Fruit fly (Drosophila melanogaster) whole organism, embryonic: ENCODE data around the gene Usp5.

Experiments
- Abd-B ChIP-seq: fragments of 200-800 bp; sonication (Bioruptor generic); optimal IDR thresholded peaks from 2 replicates; lab custom pipeline; 2018; ENCODE audit warnings: missing biosample characterization, mild to moderate bottlenecking, missing genetic modification characterization, moderate library complexity
- CG10209 ChIP-seq: fragments of 200-800 bp; sonication (Bioruptor generic); optimal IDR thresholded peaks from 3 replicates; lab custom pipeline; 2017; ENCODE audit warnings: missing biosample characterization, mild to moderate bottlenecking, missing genetic modification characterization, missing genetic modification reagents
- CG10366 ChIP-seq: fragments of 200-800 bp; sonication (Bioruptor generic); IDR thresholded peaks from 2 replicates; pipeline ENCODE4 v1.3.6; 2022; ENCODE audit warnings: missing biosample characterization, missing genetic modification characterization
- CG11560 ChIP-seq: fragments of 200-800 bp; sonication (Bioruptor generic); IDR thresholded peaks from 3 replicates; pipeline ENCODE4 v1.3.6; 2022; ENCODE audit warnings: missing biosample characterization, missing genetic modification characterization
- CG12236 ChIP-seq: fragments of 200-800 bp; sonication (Bioruptor generic); optimal IDR thresholded peaks from 2 replicates; lab custom pipeline; 2016; ENCODE audit warnings: missing biosample characterization, missing genetic modification characterization
- CG18011 ChIP-seq: fragments of 200-800 bp; sonication (Bioruptor generic); optimal IDR thresholded peaks from 2 replicates; lab custom pipeline; 2017; ENCODE audit warnings: missing biosample characterization, missing genetic modification characterization, mild to moderate bottlenecking, moderate library complexity, missing genotype
- CG2120 ChIP-seq: fragments of 200-800 bp; sonication (Bioruptor generic); optimal IDR thresholded peaks from 3 replicates; lab custom pipeline; 2016; ENCODE audit warnings: missing biosample characterization, missing genetic modification characterization
- CG2202 ChIP-seq: fragments of 200-800 bp; sonication (Bioruptor generic); optimal IDR thresholded peaks from 2 replicates; lab custom pipeline; 2018; ENCODE audit warnings: missing biosample characterization, mild to moderate bottlenecking, missing genetic modification characterization
- CG30020 ChIP-seq: fragments of 200-800 bp; optimal IDR thresholded peaks from 2 replicates; lab custom pipeline; 2019; ENCODE audit warnings: missing biosample characterization, mild to moderate bottlenecking, missing genetic modification characterization, moderate library complexity
- CG34224 ChIP-seq: fragments of 200-800 bp; sonication (Bioruptor generic); IDR thresholded peaks from 3 replicates; pipeline ENCODE4 v1.3.6; 2022; ENCODE audit warnings: missing biosample characterization, missing genetic modification characterization; ENCODE audit not compliant: partially characterized antibody
- CG3838 ChIP-seq: fragments of 200-800 bp; sonication (Bioruptor generic); optimal IDR thresholded peaks from 3 replicates; lab custom pipeline; 2016; ENCODE audit warnings: missing biosample characterization, missing genetic modification characterization
- CG4820 ChIP-seq: fragments of 200-800 bp; sonication (Bioruptor generic); optimal IDR thresholded peaks from 3 replicates; lab custom pipeline; 2016; ENCODE audit warnings: missing biosample characterization, missing genetic modification characterization
- CG8765 ChIP-seq: fragments of 200-800 bp; sonication (Bioruptor generic); IDR thresholded peaks from 2 replicates; pipeline ENCODE4 v1.3.6; 2022; ENCODE audit warnings: missing biosample characterization, missing genetic modification characterization
- CG9215 ChIP-seq: fragments of 200-800 bp; sonication (Bioruptor generic); IDR thresholded peaks from 2 replicates; pipeline ENCODE4 v1.3.6; 2022; ENCODE audit warnings: missing biosample characterization, missing genetic modification characterization
- CG9932 ChIP-seq: fragments of 200-800 bp; sonication (Bioruptor generic); IDR thresholded peaks from 2 replicates; pipeline ENCODE4 v1.3.6; 2022; ENCODE audit warnings: missing biosample characterization, missing genetic modification characterization
- Chrac-16 ChIP-seq: fragments of 200-800 bp; sonication (Bioruptor generic); optimal IDR thresholded peaks from 3 replicates; lab custom pipeline; 2016; ENCODE audit warnings: missing biosample characterization, missing genetic modification characterization
- Dek ChIP-seq: fragments of 200-800 bp; sonication (Bioruptor generic); optimal IDR thresholded peaks from 3 replicates; lab custom pipeline; 2019; ENCODE audit warnings: missing biosample characterization, mild to moderate bottlenecking, missing genetic modification characterization, moderate library complexity
- E2f2 ChIP-seq: fragments of 200-800 bp; sonication (Bioruptor generic); IDR thresholded peaks from 2 replicates; pipeline ENCODE4 v1.3.6; 2022; ENCODE audit warnings: missing biosample characterization, missing genetic modification characterization
- Gug ChIP-seq: fragments of 200-800 bp; sonication (Bioruptor generic); IDR thresholded peaks from 4 replicates; pipeline ENCODE4 v1.3.6; 2022; ENCODE audit warnings: missing biosample characterization, missing genetic modification characterization
- H2.0 ChIP-seq: fragments of 200-800 bp; sonication (Bioruptor generic); IDR thresholded peaks from 2 replicates; pipeline ENCODE4 v1.3.6; 2022; ENCODE audit warnings: missing biosample characterization, missing genetic modification characterization
- HmgD ChIP-seq: fragments of 200-800 bp; sonication (Bioruptor generic); optimal IDR thresholded peaks from 3 replicates; lab custom pipeline; 2016; ENCODE audit warnings: missing biosample characterization, missing genetic modification characterization
- Hr51 ChIP-seq, 2 experiments: fragments of 200-800 bp; sonication (Bioruptor generic); optimal IDR thresholded peaks; 2 replicates in 1 of 2; 3 replicates in 1 of 2; lab custom pipeline; 2016 to 2018; ENCODE audit warnings: missing biosample characterization in 2 of 2, missing genetic modification characterization in 2 of 2, mild to moderate bottlenecking in 1 of 2, moderate library complexity in 1 of 2
- Hr78 ChIP-seq, 2 experiments: fragments of 200-800 bp in 1 of 2; fragments of >200 bp in 1 of 2; sonication (Bioruptor generic) in 1 of 2; optimal IDR thresholded peaks; 2 replicates each; lab custom pipeline; 2017 to 2019; ENCODE audit warnings: missing biosample characterization in 2 of 2, missing genetic modification characterization in 2 of 2, mild to moderate bottlenecking in 1 of 2, moderate library complexity in 1 of 2
- Oli ChIP-seq: fragments of 200-800 bp; sonication (Bioruptor generic); optimal IDR thresholded peaks from 2 replicates; lab custom pipeline; 2018; ENCODE audit warnings: missing biosample characterization, mild to moderate bottlenecking, missing genetic modification characterization, moderate library complexity
- Ptx1 ChIP-seq: fragments of 200-800 bp; sonication (Bioruptor generic); IDR thresholded peaks from 2 replicates; pipeline ENCODE4 v1.3.6; 2022; ENCODE audit warnings: missing biosample characterization, missing genetic modification characterization
- Sin3A ChIP-seq: fragments of >200 bp; optimal IDR thresholded peaks from 2 replicates; lab custom pipeline; 2018
- Taf1 ChIP-seq: fragments of 200-800 bp; sonication (Bioruptor generic); IDR thresholded peaks from 2 replicates; pipeline ENCODE4 v1.3.6; 2022; ENCODE audit warnings: missing biosample characterization, missing genetic modification characterization
- Xrp1 ChIP-seq: fragments of 200-800 bp; sonication (Bioruptor generic); IDR thresholded peaks from 2 replicates; pipeline ENCODE4 v1.3.6; 2022; ENCODE audit warnings: missing biosample characterization, missing genetic modification characterization
- al ChIP-seq: fragments of 200-800 bp; sonication (Bioruptor generic); IDR thresholded peaks from 2 replicates; pipeline ENCODE4 v1.3.6; 2022; ENCODE audit warnings: missing biosample characterization, missing genetic modification characterization
- ase ChIP-seq: fragments of 200-800 bp; sonication (Bioruptor generic); IDR thresholded peaks from 3 replicates; pipeline ENCODE4 v1.3.6; 2022; ENCODE audit warnings: missing biosample characterization, missing genetic modification characterization
- disco-r ChIP-seq: fragments of 200-800 bp; sonication (Bioruptor generic); optimal IDR thresholded peaks from 2 replicates; lab custom pipeline; 2016; ENCODE audit warnings: missing biosample characterization, missing genetic modification characterization
- dpn ChIP-seq, 2 experiments: fragments of 200-800 bp; sonication (Bioruptor generic); optimal IDR thresholded peaks; 3 replicates each; lab custom pipeline; 2016; ENCODE audit warnings: missing biosample characterization in 2 of 2, missing genetic modification characterization in 2 of 2
- gcm2 ChIP-seq: fragments of 200-800 bp; sonication (Bioruptor generic); optimal IDR thresholded peaks from 2 replicates; lab custom pipeline; 2016; ENCODE audit warnings: missing biosample characterization, missing genetic modification characterization
- gfzf ChIP-seq: fragments of 200-800 bp; sonication (Bioruptor generic); optimal IDR thresholded peaks from 2 replicates; lab custom pipeline; 2016; ENCODE audit warnings: missing biosample characterization, mild to moderate bottlenecking, missing genetic modification characterization, moderate library complexity
- gsb ChIP-seq: fragments of 200-800 bp; sonication (Bioruptor generic); IDR thresholded peaks from 2 replicates; pipeline ENCODE4 v1.3.6; 2022; ENCODE audit warnings: missing biosample characterization, missing genetic modification characterization
- inv ChIP-seq: fragments of 200-800 bp; sonication (Bioruptor generic); IDR thresholded peaks from 2 replicates; pipeline ENCODE4 v1.3.6; 2022; ENCODE audit warnings: missing biosample characterization, missing genetic modification characterization; ENCODE audit not compliant: partially characterized antibody
- kay ChIP-seq: fragments of 200-800 bp; sonication (Bioruptor generic); optimal IDR thresholded peaks from 2 replicates; lab custom pipeline; 2016; ENCODE audit warnings: missing biosample characterization, missing genetic modification characterization
- lilli ChIP-seq: fragments of 200-800 bp; sonication (Bioruptor generic); optimal IDR thresholded peaks from 3 replicates; lab custom pipeline; 2016; ENCODE audit warnings: missing biosample characterization, missing genetic modification characterization
- mld ChIP-seq: fragments of 200-800 bp; sonication (Bioruptor generic); IDR thresholded peaks from 3 replicates; pipeline ENCODE4 v1.3.6; 2022; ENCODE audit warnings: missing biosample characterization, missing genetic modification characterization; ENCODE audit not compliant: partially characterized antibody
- oc ChIP-seq: fragments of 200-800 bp; sonication (Bioruptor generic); optimal IDR thresholded peaks from 2 replicates; lab custom pipeline; 2018; ENCODE audit warnings: missing biosample characterization, mild to moderate bottlenecking, missing genetic modification characterization, moderate library complexity
- pros ChIP-seq: fragments of 200-800 bp; sonication (Bioruptor generic); optimal IDR thresholded peaks from 3 replicates; lab custom pipeline; 2019; ENCODE audit warnings: missing biosample characterization, mild to moderate bottlenecking, missing genetic modification characterization, moderate library complexity
- salm ChIP-seq: fragments of 200-800 bp; sonication (Bioruptor generic); optimal IDR thresholded peaks from 2 replicates; lab custom pipeline; 2018; ENCODE audit warnings: missing biosample characterization, mild to moderate bottlenecking, missing genetic modification characterization
- sd ChIP-seq: fragments of 200-800 bp; sonication (Bioruptor generic); optimal IDR thresholded peaks from 3 replicates; lab custom pipeline; 2018; ENCODE audit warnings: missing biosample characterization, mild to moderate bottlenecking, missing genetic modification characterization, moderate library complexity
- sima ChIP-seq: fragments of 200-800 bp; sonication (Bioruptor generic); optimal IDR thresholded peaks from 2 replicates; lab custom pipeline; 2016; ENCODE audit warnings: missing biosample characterization, missing genetic modification characterization
- tap ChIP-seq: fragments of 200-800 bp; optimal IDR thresholded peaks from 3 replicates; lab custom pipeline; 2019; ENCODE audit warnings: missing biosample characterization, mild to moderate bottlenecking, missing genetic modification characterization, moderate library complexity
- tin ChIP-seq: fragments of 200-800 bp; sonication (Bioruptor generic); optimal IDR thresholded peaks from 3 replicates; lab custom pipeline; 2016; ENCODE audit warnings: missing biosample characterization, missing genetic modification characterization
- tx ChIP-seq: fragments of 200-800 bp; sonication (Bioruptor generic); optimal IDR thresholded peaks from 2 replicates; lab custom pipeline; 2016; ENCODE audit warnings: missing biosample characterization, missing genetic modification characterization
- unc-4 ChIP-seq: fragments of 200-800 bp; sonication (Bioruptor generic); IDR thresholded peaks from 2 replicates; pipeline ENCODE4 v1.3.6; 2022; ENCODE audit warnings: missing biosample characterization, missing genetic modification characterization; ENCODE audit not compliant: partially characterized antibody
- wor ChIP-seq: fragments of 200-800 bp; sonication (Bioruptor generic); IDR thresholded peaks from 2 replicates; pipeline ENCODE4 v1.3.6; 2022; ENCODE audit warnings: missing biosample characterization, missing genetic modification characterization
- zfh1 ChIP-seq: fragments of 200-800 bp; sonication (Bioruptor generic); IDR thresholded peaks from 3 replicates; pipeline ENCODE4 v1.3.6; 2022; ENCODE audit warnings: missing biosample characterization, missing genetic modification characterization

The Usp5 gene

DNA sequence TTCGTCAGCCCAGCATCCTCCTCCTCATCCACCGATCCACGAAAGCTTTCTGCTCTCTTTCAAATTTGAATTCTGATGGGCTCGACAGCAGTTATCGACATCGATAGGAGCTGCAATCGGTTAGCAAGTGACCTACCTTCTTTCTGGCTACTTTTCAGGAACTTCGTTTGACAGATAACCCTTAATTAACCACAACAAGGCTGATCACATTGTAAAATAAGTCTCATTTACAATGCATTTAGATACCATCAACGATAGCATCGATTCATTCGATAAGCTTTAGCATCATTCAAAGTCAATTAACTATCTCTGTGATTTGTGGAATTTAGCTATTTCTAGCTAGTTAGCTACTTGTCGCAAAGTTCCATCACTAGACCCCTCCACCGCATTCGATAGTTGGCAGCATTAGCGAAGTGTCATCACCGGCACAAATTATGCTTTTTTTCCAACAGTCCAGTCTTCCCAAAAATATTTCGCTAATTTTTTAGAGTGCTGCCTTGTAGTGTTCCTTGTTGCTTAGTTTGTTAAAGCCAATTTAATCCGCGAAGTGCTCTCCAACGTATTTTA, 30.5 kb upstream of the Usp5 start, which contains the start of the genes MnM and Girdin (continued):
- TF ChIP-seq al (GFP tag; lab: Robert Waterston, UW) = peak; percentile 44; the same call in 1 of the 2 replicates
- peak; percentile 1 for TF ChIP-seq CG12236
- TF ChIP-seq CG3838 (GFP tag; lab: Kevin White, UChicago) = no peak
- TF ChIP-seq Xrp1 (GFP tag; lab: Robert Waterston, UW) = peak; percentile 41; the same call in 1 of the 2 replicates
- peak; percentile 34 for TF ChIP-seq gfzf (GFP tag; lab: Kevin White, UChicago)
- peak; percentile 56 for TF ChIP-seq CG10209 (GFP tag; lab: Kevin White, UChicago)
- peak; percentile 74 for TF ChIP-seq tx (GFP tag; lab: Kevin White, UChicago)
- peak; percentile 44 for TF ChIP-seq kay (GFP tag; lab: Kevin White, UChicago)
- TF ChIP-seq E2f2 (GFP tag; lab: Robert Waterston, UW) = peak; percentile 84
- no peak for TF ChIP-seq Hr78 (GFP tag; optimal IDR thresholded peaks at IDR 0.05; lab: Kevin White, UChicago)
- peak; percentile 56; the same call in 2 of the 4 replicates for TF ChIP-seq Gug (GFP tag; lab: Robert Waterston, UW)
- TF ChIP-seq CG9215 (GFP tag; lab: Robert Waterston, UW) = peak; percentile 67
- TF ChIP-seq lilli (GFP tag; lab: Kevin White, UChicago) = peak; percentile 87
- TF ChIP-seq tin (GFP tag; lab: Kevin White, UChicago) = peak; percentile 69
- no peak for TF ChIP-seq gcm2 (GFP tag; lab: Kevin White, UChicago)
- no peak for TF ChIP-seq ase (GFP tag; lab: Robert Waterston, UW)
- peak; percentile 55 for TF ChIP-seq CG10366 (GFP tag; lab: Robert Waterston, UW)
- peak; percentile 75 for TF ChIP-seq Abd-B (GFP tag; lab: Kevin White, UChicago)
- peak; percentile 95 for TF ChIP-seq HmgD
- no peak for TF ChIP-seq gsb (GFP tag; lab: Robert Waterston, UW)
- TF ChIP-seq H2.0 (GFP tag; lab: Robert Waterston, UW) = 0 out of 2 replicates have a peak, but pooled peaks have one; percentile 8
- peak; percentile 53; the same call in 1 of the 3 replicates for TF ChIP-seq CG11560 (tag; lab: Robert Waterston, UW)
- peak; percentile 87 for TF ChIP-seq inv (GFP tag; lab: Robert Waterston, UW)
- TF ChIP-seq CG34224 = peak; percentile 74; the same call in 2 of the 3 replicates
- no peak for TF ChIP-seq Taf1 (GFP tag; lab: Robert Waterston, UW)
- peak; percentile 24; the same call in 1 of the 2 replicates for TF ChIP-seq wor
- peak; percentile 60; the same call in 1 of the 3 replicates for TF ChIP-seq mld (GFP tag; lab: Robert Waterston, UW)
- TF ChIP-seq CG9932 (GFP tag; lab: Robert Waterston, UW) = peak; percentile 88
- peak; percentile 61 for TF ChIP-seq Chrac-16 (GFP tag; lab: Kevin White, UChicago)
- peak; percentile 27 for TF ChIP-seq Oli (tag; lab: Kevin White, UChicago)
- peak; percentile 87 for TF ChIP-seq unc-4 (GFP tag; lab: Robert Waterston, UW)
- TF ChIP-seq salm = no peak
- TF ChIP-seq sima = no peak
- TF ChIP-seq dpn (GFP tag; optimal IDR thresholded peaks at IDR 0.05; lab: Kevin White, UChicago) = peak; percentile 77 to 83
- TF ChIP-seq zfh1 (GFP tag; lab: Robert Waterston, UW) = peak; percentile 16; the same call in 1 of the 3 replicates
- TF ChIP-seq tap (tag; lab: Kevin White, UChicago) = no peak
- no peak for TF ChIP-seq CG8765 (GFP tag; lab: Robert Waterston, UW)
- peak; percentile 45 for TF ChIP-seq CG4820 (GFP tag; lab: Kevin White, UChicago)
- peak; percentile 91 for TF ChIP-seq sd (tag; lab: Kevin White, UChicago)
- TF ChIP-seq oc = no peak
- no peak for TF ChIP-seq CG2202 (tag; lab: Kevin White, UChicago)
- peak; percentile 99 for TF ChIP-seq Sin3A (lab: Kevin White, UChicago)
- no peak for TF ChIP-seq Ptx1
- peak; percentile 29 for TF ChIP-seq Dek (tag; lab: Kevin White, UChicago)
- TF ChIP-seq Hr51 (GFP tag; optimal IDR thresholded peaks at IDR 0.05; lab: Kevin White, UChicago) = peak in 1 of 2 experiments; percentile 74
- TF ChIP-seq CG18011 (GFP tag; lab: Kevin White, UChicago) = peak; percentile 65
- TF ChIP-seq CG30020 = peak; percentile 73
- TF ChIP-seq pros (GFP tag; lab: Kevin White, UChicago) = no peak
- peak; percentile 91 for TF ChIP-seq CG2120 (GFP tag; lab: Kevin White, UChicago)
- peak; percentile 44 for TF ChIP-seq disco-r
